Worm (Caenorhabditis elegans): ENCODE measurements around the gene clec-184.

DNA sequence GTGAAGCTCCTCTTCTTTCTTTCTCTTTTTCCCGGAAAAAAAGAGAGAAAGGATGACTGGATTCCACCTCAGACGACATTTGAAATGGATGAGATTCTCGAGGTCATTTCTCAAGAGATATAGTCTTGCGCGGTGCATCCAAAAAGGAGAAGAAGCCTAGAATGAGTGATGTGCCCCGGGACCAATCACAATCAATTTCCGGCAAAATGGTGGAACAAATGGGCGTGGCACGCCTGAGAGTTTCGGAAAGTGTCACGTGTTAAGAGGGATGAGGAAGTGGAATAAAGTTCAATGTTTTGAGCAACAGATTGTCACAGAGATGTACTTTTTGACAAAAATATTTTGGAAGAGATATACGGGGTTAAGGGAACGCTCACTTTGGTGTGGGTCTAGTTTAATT, 6.8 kb upstream of the clec-184 start:
- TF ChIP-seq mdl-1 (tag; optimal IDR thresholded peaks at IDR 0.05), result no peak
- no peak for TF ChIP-seq nhr-11 (tag; optimal IDR thresholded peaks at IDR 0.05)
- no peak for TF ChIP-seq mef-2 (tag; optimal IDR thresholded peaks at IDR 0.05)
- no peak for TF ChIP-seq aha-1 (tag; optimal IDR thresholded peaks at IDR 0.05)
- TF ChIP-seq aly-2 (tag; optimal IDR thresholded peaks at IDR 0.05), result no peak
- no peak for TF ChIP-seq sox-4 (tag; optimal IDR thresholded peaks at IDR 0.05)
